Fruit fly (Drosophila melanogaster) ovary, adult (tissue): ENCODE measurements around the gene sinah.

Experiments
- CG17801 ChIP-seq: fragments of 200-800 bp; optimal IDR thresholded peaks from 2 replicates; lab custom pipeline; 2019; ENCODE audit warnings: missing biosample characterization, mild to moderate bottlenecking, missing genetic modification characterization, moderate library complexity; ENCODE audit not compliant: partially characterized antibody

The sinah gene

dm6 chr3L:16853533-16854386 lies 5.1 kb upstream of the sinah start, which contains the start of gene sina:
Gene sina, plus strand, starts transcription at chr3L:16853751.
- peak; percentile 34 for TF ChIP-seq CG17801

- no peak for TF ChIP-seq CG17801
Observed at dm6 chr3L:16854387-16855033, 4.4 kb upstream of the sinah start.

dm6 chr3L:16855287-16855686 lies 3.6 kb upstream of the sinah start:
- no peak for TF ChIP-seq CG17801

- TF ChIP-seq CG17801, result no peak
Observed at dm6 chr3L:16860322-16860721, 1.4 kb downstream of the sinah start, which contains the start of gene CG13029. Gene CG13029, plus strand, starts transcription at chr3L:16860622.

- TF ChIP-seq CG17801, result no peak
Observed at dm6 chr3L:16860879-16861278, 2.0 kb downstream of the sinah start.

dm6 chr3L:16862284-16862683 lies 3.4 kb downstream of the sinah start, which contains the start of gene Rh4:
Gene Rh4, minus strand, starts transcription at chr3L:16862517.
- no peak for TF ChIP-seq CG17801

dm6 chr3L:16862958-16863357 lies 4.1 kb downstream of the sinah start, which contains the start of gene CG9951:
Gene CG9951, plus strand, starts transcription at chr3L:16863164.
- no peak for TF ChIP-seq CG17801

- TF ChIP-seq CG17801, result peak; percentile 62
Observed at dm6 chr3L:16865123-16865831, 6.4 kb downstream of the sinah start, which contains the start of gene Lmpt. Gene Lmpt, plus strand, starts transcription at chr3L:16865295.

- no peak for TF ChIP-seq CG17801
Observed at dm6 chr3L:16865832-16866163, 6.9 kb downstream of the sinah start.

dm6 chr3L:16867190-16867589 lies 8.3 kb downstream of the sinah start:
- TF ChIP-seq CG17801, result no peak

dm6 chr3L:16870723-16871137 lies 11.8 kb downstream of the sinah start:
- no peak for TF ChIP-seq CG17801

- TF ChIP-seq CG17801, result no peak
Observed at dm6 chr3L:16871630-16872029, 12.8 kb downstream of the sinah start.

- no peak for TF ChIP-seq CG17801
Observed at dm6 chr3L:16872487-16872955, 13.6 kb downstream of the sinah start.

- no peak for TF ChIP-seq CG17801
Observed at dm6 chr3L:16873127-16873543, 14.3 kb downstream of the sinah start.

- TF ChIP-seq CG17801, result no peak
Observed at dm6 chr3L:16873679-16874078, 14.8 kb downstream of the sinah start.

- TF ChIP-seq CG17801, result no peak
Observed at dm6 chr3L:16875484-16875883, 16.6 kb downstream of the sinah start.

dm6 chr3L:16875959-16876358 lies 17.1 kb downstream of the sinah start:
- TF ChIP-seq CG17801, result no peak
